Worm (Caenorhabditis elegans): ENCODE results near the gene ipla-1.

DNA sequence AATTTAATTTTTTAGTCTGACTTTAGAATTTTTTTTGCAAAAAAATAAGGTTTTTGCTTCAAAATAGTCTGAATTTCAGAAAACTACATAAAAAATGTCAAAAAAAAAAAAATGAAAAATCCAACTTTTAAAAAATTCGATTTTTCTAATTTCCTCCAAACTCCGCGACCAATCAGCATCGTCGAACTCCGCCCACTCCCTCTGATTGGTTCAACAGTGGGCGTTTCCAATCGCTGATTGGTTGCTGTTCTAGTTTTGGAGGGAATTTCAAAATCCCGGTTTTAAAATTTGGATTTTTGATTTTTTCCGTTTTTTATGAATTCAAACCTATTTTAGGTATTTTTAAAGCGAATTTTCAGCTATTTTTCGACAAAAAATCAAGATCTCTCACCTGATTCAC, 338 bp downstream of the ipla-1 start:
- no peak for TF ChIP-seq ama-1 (optimal IDR thresholded peaks at IDR 0.05)
- TF ChIP-seq sea-1 (GFP tag; conservative IDR thresholded peaks at IDR 0.05) = no peak
- TF ChIP-seq ceh-13 (GFP tag; optimal IDR thresholded peaks at IDR 0.05) = no peak
- no peak for TF ChIP-seq aly-1 (tag; optimal IDR thresholded peaks at IDR 0.05)
- TF ChIP-seq pes-1 (GFP tag; IDR thresholded peaks at IDR 0.05) = no peak
- no peak for TF ChIP-seq B0310.2 (tag; optimal IDR thresholded peaks at IDR 0.05)
- TF ChIP-seq tra-4 (tag; optimal IDR thresholded peaks at IDR 0.05) = no peak
- TF ChIP-seq hmbx-1 (tag; optimal IDR thresholded peaks at IDR 0.05) = no peak
- TF ChIP-seq flt-1 (GFP tag; IDR thresholded peaks at IDR 0.05) = no peak
- no peak for TF ChIP-seq hmg-4 (GFP tag; optimal IDR thresholded peaks at IDR 0.05)
- no peak for TF ChIP-seq tbx-11 (GFP tag; IDR thresholded peaks at IDR 0.05)
- no peak for TF ChIP-seq F13C5.2 (tag; optimal IDR thresholded peaks at IDR 0.05)
- TF ChIP-seq hnd-1 (tag; optimal IDR thresholded peaks at IDR 0.05) = no peak
